Fruit fly (Drosophila melanogaster): ENCODE data around the gene CG12541.

DNA sequence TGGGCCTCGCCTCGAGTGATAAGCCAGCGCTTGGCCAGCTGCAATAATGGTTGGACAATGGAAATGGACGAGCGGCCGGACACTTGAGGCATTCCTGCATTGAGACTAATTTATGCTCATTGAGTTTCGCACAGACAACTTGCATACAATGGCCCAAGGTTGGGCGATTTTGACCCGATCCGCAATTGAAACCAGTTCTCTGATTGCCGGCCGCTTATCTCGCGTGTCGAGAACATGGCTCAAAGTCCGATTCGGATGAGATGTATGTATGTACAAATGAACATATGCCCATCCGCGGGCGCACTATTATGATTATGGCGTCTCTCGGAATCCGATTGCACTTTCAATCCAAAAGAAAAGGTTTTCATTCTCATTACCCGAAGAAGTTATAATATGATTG lies 34.8 kb upstream of the CG12541 start:
- TF ChIP-seq CG1621 (tag; optimal IDR thresholded peaks at IDR 0.05), result no peak
- TF ChIP-seq CG6276 (GFP tag; optimal IDR thresholded peaks at IDR 0.05), result peak; percentile 16
- TF ChIP-seq OdsH (GFP tag; optimal IDR thresholded peaks at IDR 0.05), result no peak
- no peak for TF ChIP-seq lz (GFP tag; optimal IDR thresholded peaks at IDR 0.05)
- no peak for TF ChIP-seq CG34406 (GFP tag; optimal IDR thresholded peaks at IDR 0.05)
- no peak for TF ChIP-seq CG9139 (GFP tag; optimal IDR thresholded peaks at IDR 0.05)
